Fruit fly (Drosophila melanogaster) Kc167 (cell line): ENCODE data around the gene CG6686.

Experiments
- Sin3A ChIP-seq: fragments of >200 bp; optimal IDR thresholded peaks from 2 replicates; lab custom pipeline; 2018; ENCODE audit warnings: missing external identifiers
- insv ChIP-seq: fragments of >200 bp; optimal IDR thresholded peaks from 3 replicates; lab custom pipeline; 2018; ENCODE audit warnings: missing external identifiers
- ttk ChIP-seq: sonication (Bioruptor generic); optimal IDR thresholded peaks from 2 replicates; lab custom pipeline; 2017; ENCODE audit warnings: missing external identifiers

dm6 chr2L:12011682-12012655 lies 24.1 kb upstream of the CG6686 start:
- no peak for TF ChIP-seq ttk
- no peak for TF ChIP-seq insv (lab: Kevin White, UChicago)
- no peak for TF ChIP-seq Sin3A (lab: Kevin White, UChicago)
